Worm (Caenorhabditis elegans) whole organism, L4 larva: Measurements from ENCODE around the gene C56C10.9.

ENCODE experiments used
- F37D6.2 ChIP-seq: sonication (generic microtip); optimal IDR thresholded peaks from 2 replicates; lab custom pipeline; 2016; ENCODE audit warnings: mild to moderate bottlenecking, missing genetic modification characterization, missing compliant biosample characterization
- F44E2.7 ChIP-seq: fragments of 200-800 bp; sonication (Bioruptor generic); IDR thresholded peaks from 2 replicates; pipeline ENCODE4 v2.1.2; 2022; ENCODE audit warnings: missing genetic modification characterization, missing compliant biosample characterization
- R02D3.7 ChIP-seq: fragments of 150-350 bp; sonication (generic microtip); optimal IDR thresholded peaks from 3 replicates; lab custom pipeline; 2014; ENCODE audit warnings: missing biosample characterization, missing genetic modification characterization
- T26A8.4 ChIP-seq: fragments of 200-800 bp; sonication (Bioruptor generic); IDR thresholded peaks from 2 replicates; pipeline ENCODE4 v1.3.6; 2022; ENCODE audit warnings: missing genetic modification characterization, missing compliant biosample characterization
- Y48G9A.11 ChIP-seq: fragments of 200-800 bp; sonication (Bioruptor generic); IDR thresholded peaks from 2 replicates; pipeline ENCODE4 v1.3.6; 2022; ENCODE audit warnings: missing genetic modification reagents, missing genetic modification characterization, missing compliant biosample characterization
- Y75B8A.6 ChIP-seq: fragments of 200-800 bp; sonication (Bioruptor generic); IDR thresholded peaks from 2 replicates; pipeline ENCODE4 v1.3.6; 2022; ENCODE audit warnings: missing genetic modification reagents, missing genetic modification characterization, missing compliant biosample characterization
- ZK337.2 ChIP-seq: fragments of 200-800 bp; sonication (Bioruptor generic); IDR thresholded peaks from 2 replicates; pipeline ENCODE4 v1.3.6; 2022; ENCODE audit warnings: missing genetic modification reagents, missing genetic modification characterization, missing compliant biosample characterization
- aly-2 ChIP-seq: sonication (generic microtip); optimal IDR thresholded peaks from 2 replicates; lab custom pipeline; 2018; ENCODE audit warnings: missing biosample characterization, missing genetic modification characterization
- arid-1 ChIP-seq: fragments of 200-800 bp; sonication (Bioruptor generic); conservative IDR thresholded peaks from 2 replicates; pipeline ENCODE4 v1.3.6; 2022; ENCODE audit warnings: missing genetic modification reagents, missing genetic modification characterization, missing compliant biosample characterization
- ceh-20 ChIP-seq: fragments of 200-800 bp; sonication (Bioruptor generic); IDR thresholded peaks from 2 replicates; pipeline ENCODE4 v1.3.6; 2022; ENCODE audit warnings: missing genetic modification reagents, missing genetic modification characterization, missing compliant biosample characterization
- ceh-28 ChIP-seq: fragments of 150-350 bp; optimal IDR thresholded peaks from 2 replicates; lab custom pipeline; 2014; ENCODE audit warnings: missing biosample characterization, missing genetic modification reagents, missing genetic modification characterization
- ceh-82 ChIP-seq: sonication (generic microtip); optimal IDR thresholded peaks from 2 replicates; lab custom pipeline; 2017; ENCODE audit warnings: missing biosample characterization, missing genetic modification characterization
- daf-12 ChIP-seq: fragments of 150-350 bp; optimal IDR thresholded peaks from 2 replicates; lab custom pipeline; 2014; ENCODE audit warnings: missing biosample characterization, missing genetic modification reagents, missing genetic modification characterization
- daf-8 ChIP-seq: fragments of 200-800 bp; sonication (Bioruptor generic); IDR thresholded peaks from 2 replicates; pipeline ENCODE4 v1.3.6; 2022; ENCODE audit warnings: missing genetic modification characterization, missing compliant biosample characterization
- dmd-9 ChIP-seq: fragments of 200-800 bp; sonication (Bioruptor generic); IDR thresholded peaks from 2 replicates; pipeline ENCODE4 v1.3.6; 2022; ENCODE audit warnings: missing genetic modification reagents, missing genetic modification characterization, missing compliant biosample characterization
- duxl-1 ChIP-seq: sonication (generic microtip); optimal IDR thresholded peaks from 2 replicates; lab custom pipeline; 2016; ENCODE audit warnings: mild to moderate bottlenecking, missing genetic modification characterization, moderate library complexity, missing compliant biosample characterization; ENCODE audit not compliant: poor library complexity
- egl-43 ChIP-seq: fragments of 200-800 bp; sonication (Bioruptor generic); IDR thresholded peaks from 2 replicates; pipeline ENCODE4 v1.3.6; 2022; ENCODE audit warnings: missing genetic modification reagents, missing genetic modification characterization, missing compliant biosample characterization
- fkh-10 ChIP-seq: fragments of 150-350 bp; optimal IDR thresholded peaks from 2 replicates; lab custom pipeline; 2014; ENCODE audit warnings: missing biosample characterization, missing genetic modification reagents, missing genetic modification characterization
- gei-8 ChIP-seq: fragments of 200-800 bp; sonication (Bioruptor generic); optimal IDR thresholded peaks from 2 replicates; lab custom pipeline; 2018; ENCODE audit warnings: mild to moderate bottlenecking, missing genetic modification characterization, missing compliant biosample characterization
- hlh-30 ChIP-seq: sonication (generic microtip); optimal IDR thresholded peaks from 2 replicates; lab custom pipeline; 2017; ENCODE audit warnings: antibody characterized with exemption, mild to moderate bottlenecking, missing genetic modification characterization, missing compliant biosample characterization; ENCODE audit not compliant: insufficient read depth
- hmg-1.1 ChIP-seq: fragments of 200-800 bp; sonication (Bioruptor generic); IDR thresholded peaks from 2 replicates; pipeline ENCODE4 v1.3.6; 2022; ENCODE audit warnings: missing genetic modification reagents, missing genetic modification characterization, missing compliant biosample characterization
- jun-1 ChIP-seq: fragments of 150-350 bp; optimal IDR thresholded peaks from 2 replicates; lab custom pipeline; 2014; ENCODE audit warnings: missing biosample characterization, missing genetic modification reagents, missing genetic modification characterization
- lin-1 ChIP-seq: fragments of 200-800 bp; sonication (Bioruptor generic); IDR thresholded peaks from 2 replicates; pipeline ENCODE4 v1.3.6; 2022; ENCODE audit warnings: missing genetic modification reagents, missing genetic modification characterization, missing compliant biosample characterization
- lin-13 ChIP-seq: fragments of 150-350 bp; optimal IDR thresholded peaks from 2 replicates; lab custom pipeline; 2014; ENCODE audit warnings: missing biosample characterization, missing genetic modification reagents, missing genetic modification characterization
- lin-29 ChIP-seq: fragments of 200-800 bp; sonication (Bioruptor generic); IDR thresholded peaks from 2 replicates; pipeline ENCODE4 v1.3.6; 2022; ENCODE audit warnings: missing genetic modification reagents, missing genetic modification characterization, missing compliant biosample characterization
- lin-38 ChIP-seq: fragments of 200-800 bp; sonication (Bioruptor generic); IDR thresholded peaks from 2 replicates; pipeline ENCODE4 v1.3.6; 2022; ENCODE audit warnings: missing genetic modification reagents, missing genetic modification characterization, missing compliant biosample characterization
- lin-39 ChIP-seq: fragments of 150-350 bp; optimal IDR thresholded peaks from 2 replicates; lab custom pipeline; 2014; ENCODE audit warnings: missing biosample characterization, missing genetic modification reagents, missing genetic modification characterization
- madf-5 ChIP-seq, 2 experiments: fragments of 200-800 bp; sonication (Bioruptor generic); IDR thresholded peaks; 2 replicates each; pipeline ENCODE4 v1.3.6; 2022; ENCODE audit warnings: missing compliant biosample characterization in 2 of 2, missing genetic modification characterization in 2 of 2
- madf-9 ChIP-seq: fragments of 200-800 bp; sonication (Bioruptor generic); conservative IDR thresholded peaks from 2 replicates; pipeline ENCODE4 v1.3.6; 2022; ENCODE audit warnings: missing genetic modification reagents, missing genetic modification characterization, missing compliant biosample characterization
- mep-1 ChIP-seq: fragments of 150-350 bp; sonication (generic microtip); optimal IDR thresholded peaks from 3 replicates; lab custom pipeline; 2014; ENCODE audit warnings: missing biosample characterization, missing genetic modification characterization
- mxl-2 ChIP-seq: fragments of 200-800 bp; sonication (Bioruptor generic); conservative IDR thresholded peaks from 2 replicates; pipeline ENCODE4 v1.3.6; 2022; ENCODE audit warnings: missing genetic modification reagents, missing genetic modification characterization, missing compliant biosample characterization
- nhr-10 ChIP-seq: fragments of 150-350 bp; optimal IDR thresholded peaks from 2 replicates; lab custom pipeline; 2014; ENCODE audit warnings: missing biosample characterization, missing genetic modification characterization
- nhr-11 ChIP-seq: fragments of 150-350 bp; optimal IDR thresholded peaks from 2 replicates; lab custom pipeline; 2014; ENCODE audit warnings: missing biosample characterization, missing genetic modification characterization
- nhr-237 ChIP-seq: sonication (generic microtip); optimal IDR thresholded peaks from 2 replicates; lab custom pipeline; 2017; ENCODE audit warnings: missing biosample characterization, missing genetic modification characterization
- nhr-25 ChIP-seq: sonication (generic microtip); optimal IDR thresholded peaks from 2 replicates; lab custom pipeline; 2017; ENCODE audit warnings: missing genetic modification characterization, mild to moderate bottlenecking, missing compliant biosample characterization, antibody characterized with exemption, moderate library complexity, borderline replicate concordance; ENCODE audit not compliant: insufficient read depth
- nhr-28 ChIP-seq: fragments of 150-350 bp; optimal IDR thresholded peaks from 2 replicates; lab custom pipeline; 2014; ENCODE audit warnings: missing biosample characterization, missing genetic modification characterization
- pha-4 ChIP-seq, 2 experiments: fragments of 150-350 bp in 1 of 2; fragments of 200-800 bp in 1 of 2; sonication (Bioruptor generic) in 1 of 2; IDR thresholded peaks in 1 of 2; optimal IDR thresholded peaks in 1 of 2; 2 replicates each; pipeline versions ENCODE4 v1.3.6 to Lab custom; 2014 to 2022; ENCODE audit warnings: missing genetic modification characterization in 2 of 2, missing genetic modification reagents in 2 of 2, missing biosample characterization in 1 of 2, missing compliant biosample characterization in 1 of 2
- php-3 ChIP-seq: fragments of 200-800 bp; sonication (Bioruptor generic); IDR thresholded peaks from 2 replicates; pipeline ENCODE4 v1.3.6; 2022; ENCODE audit warnings: missing genetic modification reagents, missing genetic modification characterization, missing compliant biosample characterization
- sdz-12 ChIP-seq: fragments of 200-800 bp; sonication (Bioruptor generic); optimal IDR thresholded peaks from 2 replicates; lab custom pipeline; 2018; ENCODE audit warnings: mild to moderate bottlenecking, missing genetic modification characterization, missing compliant biosample characterization
- set-16 ChIP-seq: fragments of 200-800 bp; sonication (Bioruptor generic); IDR thresholded peaks from 2 replicates; pipeline ENCODE4 v1.3.6; 2022; ENCODE audit warnings: missing genetic modification reagents, missing genetic modification characterization, missing compliant biosample characterization
- skn-1 ChIP-seq: fragments of 150-350 bp; optimal IDR thresholded peaks from 2 replicates; lab custom pipeline; 2014; ENCODE audit warnings: missing biosample characterization, missing genetic modification characterization
- snpc-4 ChIP-seq: fragments of 150-350 bp; optimal IDR thresholded peaks from 2 replicates; lab custom pipeline; 2014; ENCODE audit warnings: missing biosample characterization, missing genetic modification characterization
- tra-1 ChIP-seq: fragments of 200-800 bp; sonication (Bioruptor generic); IDR thresholded peaks from 2 replicates; pipeline ENCODE4 v1.3.6; 2022; ENCODE audit warnings: missing genetic modification reagents, missing genetic modification characterization, missing compliant biosample characterization
- zag-1 ChIP-seq: fragments of 150-350 bp; optimal IDR thresholded peaks from 2 replicates; lab custom pipeline; 2014; ENCODE audit warnings: missing biosample characterization, missing genetic modification characterization
- zfp-2 ChIP-seq: sonication (generic microtip); optimal IDR thresholded peaks from 2 replicates; lab custom pipeline; 2016; ENCODE audit warnings: mild to moderate bottlenecking, missing genetic modification characterization, missing compliant biosample characterization
- zfp-3 ChIP-seq: fragments of 200-800 bp; sonication (Bioruptor generic); conservative IDR thresholded peaks from 2 replicates; pipeline ENCODE4 v1.3.6; 2022; ENCODE audit warnings: missing genetic modification reagents, missing genetic modification characterization, missing compliant biosample characterization
- zip-2 ChIP-seq: fragments of 150-350 bp; optimal IDR thresholded peaks from 2 replicates; lab custom pipeline; 2014; ENCODE audit warnings: missing biosample characterization, missing genetic modification characterization

Gene C56C10.9

ce11 chrII:6566628-6567180, 25.4 kb downstream of the C56C10.9 start, which contains the start of the genes F18C5.5 and F18C5.9:
F18C5.5 (minus strand) TSS chrII:6566728.
F18C5.9 (plus strand) TSS chrII:6567130.
- TF ChIP-seq lin-39 (tag; lab: Kevin White, UChicago) (no peak), hmg-1.1 (no peak), php-3 (GFP tag; lab: Robert Waterston, UW) (no peak), mep-1 (tag; lab: Kevin White, UChicago) (no peak), T26A8.4 (GFP tag; lab: Robert Waterston, UW) (no peak), Y75B8A.6 (GFP tag; lab: Robert Waterston, UW) (no peak)
- TF ChIP-seq, all 104 proteins: peak for 0

- TF ChIP-seq lin-1, result no peak; the same call in 1 of the 2 replicates
- no peak for TF ChIP-seq fkh-10 (GFP tag; lab: Kevin White, UChicago)
- no peak for TF ChIP-seq duxl-1
- TF ChIP-seq skn-1 (tag; lab: Kevin White, UChicago), result no peak
- no peak for TF ChIP-seq php-3 (GFP tag; lab: Robert Waterston, UW)
- no peak for TF ChIP-seq nhr-11 (tag; lab: Kevin White, UChicago)
- no peak for TF ChIP-seq Y48G9A.11 (GFP tag; lab: Robert Waterston, UW)
- peak; percentile 67 for TF ChIP-seq madf-9 (GFP tag; lab: Robert Waterston, UW)
- peak; percentile 43 for TF ChIP-seq nhr-28 (tag; lab: Kevin White, UChicago)
- no peak for TF ChIP-seq F37D6.2 (tag; lab: Kevin White, UChicago)
- no peak for TF ChIP-seq lin-39 (tag; lab: Kevin White, UChicago)
- TF ChIP-seq jun-1 (tag; lab: Kevin White, UChicago), result no peak
- TF ChIP-seq F44E2.7 (GFP tag; lab: Robert Waterston, UW), result peak; percentile 52; the same call in 1 of the 2 replicates
- TF ChIP-seq nhr-10, result no peak
- TF ChIP-seq ceh-82 (tag; lab: Kevin White, UChicago), result no peak
- TF ChIP-seq ceh-28 (tag; lab: Kevin White, UChicago), result no peak
- TF ChIP-seq R02D3.7 (tag; lab: Kevin White, UChicago), result no peak
- TF ChIP-seq dmd-9 (GFP tag; lab: Robert Waterston, UW), result no peak
- TF ChIP-seq nhr-237 (tag; lab: Kevin White, UChicago), result no peak
- 0 out of 2 replicates have a peak, but pooled peaks have one; percentile 29 for TF ChIP-seq tra-1 (GFP tag; lab: Robert Waterston, UW)
- TF ChIP-seq lin-38 (GFP tag; lab: Robert Waterston, UW), result peak; percentile 69
- TF ChIP-seq sdz-12 (GFP tag; lab: Kevin White, UChicago), result no peak
- peak; percentile 68; the same call in 1 of the 2 replicates for TF ChIP-seq pha-4 (GFP tag; IDR thresholded peaks at IDR 0.05; lab: Robert Waterston, UW)
- no peak for TF ChIP-seq pha-4 (tag; optimal IDR thresholded peaks at IDR 0.05; lab: Kevin White, UChicago)
- no peak for TF ChIP-seq daf-12 (tag; lab: Kevin White, UChicago)
- TF ChIP-seq zfp-2 (tag; lab: Kevin White, UChicago), result no peak
- no peak for TF ChIP-seq zip-2 (tag; lab: Kevin White, UChicago)
- 0 out of 2 replicates have a peak, but pooled peaks have one; percentile 37 for TF ChIP-seq daf-8 (GFP tag; lab: Robert Waterston, UW)
- TF ChIP-seq ceh-20 (GFP tag; lab: Robert Waterston, UW), result no peak; the same call in 1 of the 2 replicates
- TF ChIP-seq hlh-30 (tag; lab: Kevin White, UChicago), result peak; percentile 26
- peak; percentile 15 for TF ChIP-seq gei-8 (GFP tag; lab: Kevin White, UChicago)
- no peak for TF ChIP-seq madf-5 (GFP tag; IDR thresholded peaks at IDR 0.05; lab: Robert Waterston, UW)
- TF ChIP-seq ZK337.2, result 0 out of 2 replicates have a peak, but pooled peaks have one; percentile 69
- no peak for TF ChIP-seq set-16 (GFP tag; lab: Robert Waterston, UW)
- TF ChIP-seq lin-29 (GFP tag; lab: Robert Waterston, UW), result no peak
- no peak for TF ChIP-seq zag-1 (tag; lab: Kevin White, UChicago)
- no peak for TF ChIP-seq nhr-25
- TF ChIP-seq Y75B8A.6 (GFP tag; lab: Robert Waterston, UW), result no peak
- no peak for TF ChIP-seq lin-13 (GFP tag; lab: Kevin White, UChicago)
- TF ChIP-seq mxl-2 (GFP tag; lab: Robert Waterston, UW), result 0 out of 2 replicates have a peak, but pooled peaks have one; percentile 24
- no peak for TF ChIP-seq egl-43 (GFP tag; lab: Robert Waterston, UW)
- TF ChIP-seq snpc-4 (tag; lab: Kevin White, UChicago), result no peak
- TF ChIP-seq T26A8.4 (GFP tag; lab: Robert Waterston, UW), result no peak
- TF ChIP-seq zfp-3 (GFP tag; lab: Robert Waterston, UW), result no peak
- TF ChIP-seq aly-2 (tag; lab: Kevin White, UChicago), result no peak
- TF ChIP-seq arid-1, result no peak
- TF ChIP-seq mep-1 (tag; lab: Kevin White, UChicago), result no peak
These were observed 27.1 kb downstream of the C56C10.9 start, which contains the start of gene mpz-3 for ce11 chrII:6565077-6565476. mpz-3 (minus strand) TSS chrII:6565396.
